Worm (Caenorhabditis elegans): ENCODE results near the gene rfc-1.

Gene rfc-1

ce11 chrV:14642016-14642415, 3.8 kb downstream of the rfc-1 start:
- TF ChIP-seq Y55F3AM.14 (GFP tag; optimal IDR thresholded peaks at IDR 0.05) = no peak

DNA sequence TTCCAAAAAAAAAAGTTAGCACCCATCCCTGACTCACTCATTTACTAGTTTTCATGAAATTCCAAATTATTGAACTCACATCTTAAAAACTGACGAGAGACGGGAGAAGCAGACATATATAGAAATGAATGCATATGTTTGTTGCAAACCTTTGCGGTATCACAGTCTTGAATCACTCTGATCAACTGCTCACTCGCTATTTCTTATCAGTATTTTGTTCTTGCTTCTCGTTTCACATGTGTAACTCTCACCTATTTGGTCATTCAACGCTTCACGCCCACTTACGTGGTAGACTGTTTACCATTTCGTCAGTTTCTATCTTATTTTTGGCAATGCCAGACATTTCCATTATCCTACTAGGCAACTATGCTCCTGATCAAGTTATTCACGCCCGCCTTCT, 5.0 kb downstream of the rfc-1 start, which contains the start of gene C54G10.1:
C54G10.1 (plus strand) TSS at position 333 of the 400 bp plus-strand sequence.
- TF ChIP-seq nhr-25 (tag; optimal IDR thresholded peaks at IDR 0.05) (no peak), gmeb-1 (tag; optimal IDR thresholded peaks at IDR 0.05) (peak; percentile 33), crh-2 (tag; optimal IDR thresholded peaks at IDR 0.05) (peak; percentile 62), sma-9 (GFP tag; optimal IDR thresholded peaks at IDR 0.05) (peak; percentile 47), sma-9 (tag; optimal IDR thresholded peaks at IDR 0.05) (no peak), mbf-1 (tag; optimal IDR thresholded peaks at IDR 0.05) (no peak), skn-1 (tag; optimal IDR thresholded peaks at IDR 0.05) (peak; percentile 22), ztf-11 (tag; optimal IDR thresholded peaks at IDR 0.05) (no peak), fos-1 (tag; optimal IDR thresholded peaks at IDR 0.05) (peak; percentile 97)

DNA sequence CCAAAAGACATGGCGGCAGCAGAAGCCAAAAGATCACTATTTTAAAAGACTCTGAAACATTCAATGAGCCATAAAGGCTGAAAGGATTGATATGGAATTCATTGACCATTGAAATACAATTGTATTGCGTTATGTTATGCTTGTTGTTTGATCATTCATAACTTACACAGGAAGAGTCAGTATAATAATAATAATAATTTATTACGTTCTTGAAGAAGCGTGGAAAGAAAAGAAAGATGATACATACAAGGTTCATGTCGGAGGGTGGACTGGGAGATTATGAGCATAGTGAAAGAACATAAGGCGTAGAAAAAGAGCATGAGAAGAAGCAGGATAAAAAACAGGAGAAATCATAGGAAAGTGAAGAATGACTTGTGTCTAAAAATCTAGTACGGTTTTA, 5.7 kb downstream of the rfc-1 start, which contains the start of gene F43D2.7:
F43D2.7 (minus strand) TSS at position 101 of the 400 bp plus-strand sequence.
- TF ChIP-seq fos-1 (tag; optimal IDR thresholded peaks at IDR 0.05) = no peak
- TF ChIP-seq R02D3.7 (tag; optimal IDR thresholded peaks at IDR 0.05) = no peak
- no peak for TF ChIP-seq blmp-1 (tag; optimal IDR thresholded peaks at IDR 0.05; ENCODE audit: insufficient read depth)
- no peak for TF ChIP-seq mbf-1 (tag; optimal IDR thresholded peaks at IDR 0.05)
- TF ChIP-seq lin-11 (tag; optimal IDR thresholded peaks at IDR 0.05) = no peak
- no peak for TF ChIP-seq nhr-12 (tag; optimal IDR thresholded peaks at IDR 0.05)
- TF ChIP-seq sma-3 (GFP tag; optimal IDR thresholded peaks at IDR 0.05) = no peak
- TF ChIP-seq unc-55 (GFP tag; optimal IDR thresholded peaks at IDR 0.05) = no peak
- TF ChIP-seq mab-5 (tag; optimal IDR thresholded peaks at IDR 0.05) = no peak
- no peak for TF ChIP-seq ztf-1 (GFP tag; conservative IDR thresholded peaks at IDR 0.05)
- no peak for TF ChIP-seq peb-1 (tag; optimal IDR thresholded peaks at IDR 0.05)
- no peak for TF ChIP-seq lin-39 (tag; optimal IDR thresholded peaks at IDR 0.05)

- TF ChIP-seq elt-3 (tag; optimal IDR thresholded peaks at IDR 0.05) (no peak), unc-62 (GFP tag; optimal IDR thresholded peaks at IDR 0.05) (no peak), ztf-1 (GFP tag; conservative IDR thresholded peaks at IDR 0.05) (no peak), nhr-21 (tag; optimal IDR thresholded peaks at IDR 0.05) (no peak), lsy-2 (tag; optimal IDR thresholded peaks at IDR 0.05) (no peak), nhr-25 (tag; optimal IDR thresholded peaks at IDR 0.05) (no peak), unc-39 (tag; optimal IDR thresholded peaks at IDR 0.05) (no peak), mdl-1 (tag; optimal IDR thresholded peaks at IDR 0.05) (no peak), skn-1 (tag; optimal IDR thresholded peaks at IDR 0.05) (no peak), zag-1 (tag; optimal IDR thresholded peaks at IDR 0.05) (no peak), alr-1 (tag; optimal IDR thresholded peaks at IDR 0.05) (no peak), ama-1 (optimal IDR thresholded peaks at IDR 0.05) (no peak), sem-4 (tag; optimal IDR thresholded peaks at IDR 0.05) (no peak), aly-2 (tag; optimal IDR thresholded peaks at IDR 0.05) (no peak), unc-55 (GFP tag; optimal IDR thresholded peaks at IDR 0.05) (no peak), ZK546.5 (tag; optimal IDR thresholded peaks at IDR 0.05) (no peak), lin-11 (tag; optimal IDR thresholded peaks at IDR 0.05) (no peak), lin-13 (GFP tag; optimal IDR thresholded peaks at IDR 0.05) (no peak), nhr-77 (tag; optimal IDR thresholded peaks at IDR 0.05) (no peak)
Observed at ce11 chrV:14638075-14638474, 7.7 kb downstream of the rfc-1 start.

- TF ChIP-seq elt-1 (tag; optimal IDR thresholded peaks at IDR 0.05) = no peak
- no peak for TF ChIP-seq ama-1 (optimal IDR thresholded peaks at IDR 0.05)
- TF ChIP-seq peb-1 (tag; optimal IDR thresholded peaks at IDR 0.05) = no peak
- no peak for TF ChIP-seq ztf-1 (GFP tag; conservative IDR thresholded peaks at IDR 0.05)
- TF ChIP-seq mbf-1 (tag; optimal IDR thresholded peaks at IDR 0.05) = no peak
- no peak for TF ChIP-seq mdl-1 (tag; optimal IDR thresholded peaks at IDR 0.05)
- TF ChIP-seq snpc-4 (tag; optimal IDR thresholded peaks at IDR 0.05) = no peak
- TF ChIP-seq nhr-25 (tag; optimal IDR thresholded peaks at IDR 0.05) = no peak
- TF ChIP-seq fos-1 (tag; optimal IDR thresholded peaks at IDR 0.05) = no peak
- no peak for TF ChIP-seq F13H6.1 (tag; optimal IDR thresholded peaks at IDR 0.05)
Observed at ce11 chrV:14635119-14635518, 10.7 kb downstream of the rfc-1 start, which contains the start of gene F43D2.6. TSS of gene F43D2.6 (minus strand) at chrV:14635180.

Data from whole organism, L2 larva.